Worm (Caenorhabditis elegans) whole organism, early embryonic: ENCODE results near the gene srh-19.

Experiments
- B0310.2 ChIP-seq: sonication (generic microtip); optimal IDR thresholded peaks from 2 replicates; lab custom pipeline; 2016; ENCODE audit warnings: mild to moderate bottlenecking, missing genetic modification characterization, missing compliant biosample characterization
- aly-1 ChIP-seq: sonication (generic microtip); optimal IDR thresholded peaks from 2 replicates; lab custom pipeline; 2016; ENCODE audit warnings: missing genetic modification characterization, missing compliant biosample characterization
- ama-1 ChIP-seq: fragments of 150-350 bp; optimal IDR thresholded peaks from 2 replicates; lab custom pipeline; 2014
- ceh-13 ChIP-seq: fragments of 200-800 bp; sonication (Bioruptor generic); optimal IDR thresholded peaks from 2 replicates; lab custom pipeline; 2018; ENCODE audit warnings: mild to moderate bottlenecking, missing genetic modification characterization, missing compliant biosample characterization
- ceh-36 ChIP-seq: sonication (generic microtip); optimal IDR thresholded peaks from 2 replicates; lab custom pipeline; 2016; ENCODE audit warnings: missing genetic modification characterization, inconsistent platforms, missing compliant biosample characterization
- ets-7 ChIP-seq: sonication (generic microtip); optimal IDR thresholded peaks from 2 replicates; lab custom pipeline; 2016; ENCODE audit warnings: missing genotype, missing genetic modification characterization, missing compliant biosample characterization
- flt-1 ChIP-seq: fragments of 200-800 bp; sonication (Bioruptor generic); IDR thresholded peaks from 2 replicates; pipeline ENCODE4 v1.3.6; 2022; ENCODE audit warnings: missing genetic modification characterization, missing compliant biosample characterization
- hmg-4 ChIP-seq: fragments of 200-800 bp; sonication (Bioruptor generic); optimal IDR thresholded peaks from 2 replicates; lab custom pipeline; 2018; ENCODE audit warnings: mild to moderate bottlenecking, missing genetic modification characterization, missing compliant biosample characterization
- hnd-1 ChIP-seq: sonication (generic microtip); optimal IDR thresholded peaks from 2 replicates; lab custom pipeline; 2016; ENCODE audit warnings: missing genetic modification characterization, missing compliant biosample characterization
- pes-1 ChIP-seq: fragments of 200-800 bp; sonication (Bioruptor generic); IDR thresholded peaks from 2 replicates; pipeline ENCODE4 v1.3.6; 2022; ENCODE audit warnings: missing genetic modification reagents, missing genetic modification characterization, missing compliant biosample characterization
- scrt-1 ChIP-seq: fragments of 200-800 bp; sonication (Bioruptor generic); IDR thresholded peaks from 2 replicates; pipeline ENCODE4 v1.3.6; 2022; ENCODE audit warnings: missing genetic modification characterization, missing compliant biosample characterization
- sea-1 ChIP-seq: fragments of 200-800 bp; sonication (Bioruptor generic); conservative IDR thresholded peaks from 2 replicates; pipeline ENCODE4 v1.3.6; 2022; ENCODE audit warnings: missing genetic modification characterization, missing compliant biosample characterization
- tbx-11 ChIP-seq: fragments of 200-800 bp; sonication (Bioruptor generic); IDR thresholded peaks from 2 replicates; pipeline ENCODE4 v1.3.6; 2022; ENCODE audit warnings: missing genetic modification characterization, missing compliant biosample characterization
- tbx-37 ChIP-seq: fragments of 200-800 bp; sonication (Bioruptor generic); conservative IDR thresholded peaks from 2 replicates; pipeline ENCODE4 v1.3.6; 2022; ENCODE audit warnings: missing genetic modification reagents, missing genetic modification characterization, missing compliant biosample characterization

DNA sequence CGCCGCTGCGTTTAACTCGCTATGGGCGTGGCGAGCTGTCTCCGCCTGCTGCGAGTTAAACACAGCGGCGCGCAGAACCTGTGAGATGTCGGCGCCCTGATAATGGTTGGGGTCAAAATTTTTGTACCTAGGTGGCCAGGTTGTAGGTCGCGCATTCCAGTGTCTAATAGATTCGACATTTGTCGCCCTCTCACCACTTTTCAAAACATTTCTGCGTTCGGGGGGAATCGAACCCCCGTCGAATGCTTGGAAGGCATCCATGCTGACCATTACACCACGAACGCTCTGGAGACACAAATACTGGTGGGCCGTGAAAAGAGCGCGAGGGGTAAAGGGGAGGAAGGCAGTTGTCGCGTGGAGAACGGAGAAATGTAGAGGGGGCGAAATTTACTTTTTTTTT, 33.6 kb upstream of the srh-19 start:
- TF ChIP-seq ama-1 (lab: Kevin White, UChicago) = no peak
- peak; percentile 90 for TF ChIP-seq pes-1 (GFP tag; lab: Robert Waterston, UW)
- TF ChIP-seq sea-1 (GFP tag; lab: Robert Waterston, UW) = peak; percentile 89
- TF ChIP-seq ets-7 (tag; lab: Kevin White, UChicago) = peak; percentile 71
- TF ChIP-seq tbx-37 (GFP tag; lab: Robert Waterston, UW) = peak; percentile 81
- TF ChIP-seq ceh-13 (GFP tag; lab: Kevin White, UChicago) = peak; percentile 75
- peak; percentile 91 for TF ChIP-seq aly-1 (tag; lab: Kevin White, UChicago)
- TF ChIP-seq flt-1 = peak; percentile 90
- peak; percentile 73 for TF ChIP-seq hnd-1 (tag; lab: Kevin White, UChicago)
- TF ChIP-seq ceh-36 = peak; percentile 75
- peak; percentile 60 for TF ChIP-seq B0310.2 (tag; lab: Kevin White, UChicago)
- peak; percentile 90 for TF ChIP-seq hmg-4 (GFP tag; lab: Kevin White, UChicago)
- TF ChIP-seq scrt-1 (GFP tag; lab: Robert Waterston, UW) = peak; percentile 94
- TF ChIP-seq tbx-11 = peak; percentile 93
